Worm (Caenorhabditis elegans) whole organism, early embryonic: ENCODE results near the gene W03C9.8.

Experiments used
- B0310.2 ChIP-seq: sonication (generic microtip); optimal IDR thresholded peaks from 2 replicates; lab custom pipeline; 2016; ENCODE audit warnings: mild to moderate bottlenecking, missing genetic modification characterization, missing compliant biosample characterization
- F13C5.2 ChIP-seq: sonication (generic microtip); optimal IDR thresholded peaks from 2 replicates; lab custom pipeline; 2017; ENCODE audit warnings: mild to moderate bottlenecking, missing genetic modification characterization, inconsistent platforms, missing compliant biosample characterization
- aly-1 ChIP-seq: sonication (generic microtip); optimal IDR thresholded peaks from 2 replicates; lab custom pipeline; 2016; ENCODE audit warnings: missing genetic modification characterization, missing compliant biosample characterization
- ama-1 ChIP-seq: fragments of 150-350 bp; optimal IDR thresholded peaks from 2 replicates; lab custom pipeline; 2014
- ceh-13 ChIP-seq: fragments of 200-800 bp; sonication (Bioruptor generic); optimal IDR thresholded peaks from 2 replicates; lab custom pipeline; 2018; ENCODE audit warnings: mild to moderate bottlenecking, missing genetic modification characterization, missing compliant biosample characterization
- ceh-36 ChIP-seq: sonication (generic microtip); optimal IDR thresholded peaks from 2 replicates; lab custom pipeline; 2016; ENCODE audit warnings: missing genetic modification characterization, inconsistent platforms, missing compliant biosample characterization
- ets-7 ChIP-seq: sonication (generic microtip); optimal IDR thresholded peaks from 2 replicates; lab custom pipeline; 2016; ENCODE audit warnings: missing genotype, missing genetic modification characterization, missing compliant biosample characterization
- flt-1 ChIP-seq: fragments of 200-800 bp; sonication (Bioruptor generic); IDR thresholded peaks from 2 replicates; pipeline ENCODE4 v1.3.6; 2022; ENCODE audit warnings: missing genetic modification characterization, missing compliant biosample characterization
- hmbx-1 ChIP-seq: sonication (generic microtip); optimal IDR thresholded peaks from 2 replicates; lab custom pipeline; 2016; ENCODE audit warnings: mild to moderate bottlenecking, missing genetic modification characterization, missing compliant biosample characterization
- hmg-4 ChIP-seq: fragments of 200-800 bp; sonication (Bioruptor generic); optimal IDR thresholded peaks from 2 replicates; lab custom pipeline; 2018; ENCODE audit warnings: mild to moderate bottlenecking, missing genetic modification characterization, missing compliant biosample characterization
- hnd-1 ChIP-seq: sonication (generic microtip); optimal IDR thresholded peaks from 2 replicates; lab custom pipeline; 2016; ENCODE audit warnings: missing genetic modification characterization, missing compliant biosample characterization
- pes-1 ChIP-seq: fragments of 200-800 bp; sonication (Bioruptor generic); IDR thresholded peaks from 2 replicates; pipeline ENCODE4 v1.3.6; 2022; ENCODE audit warnings: missing genetic modification reagents, missing genetic modification characterization, missing compliant biosample characterization
- scrt-1 ChIP-seq: fragments of 200-800 bp; sonication (Bioruptor generic); IDR thresholded peaks from 2 replicates; pipeline ENCODE4 v1.3.6; 2022; ENCODE audit warnings: missing genetic modification characterization, missing compliant biosample characterization
- sea-1 ChIP-seq: fragments of 200-800 bp; sonication (Bioruptor generic); conservative IDR thresholded peaks from 2 replicates; pipeline ENCODE4 v1.3.6; 2022; ENCODE audit warnings: missing genetic modification characterization, missing compliant biosample characterization
- tbx-11 ChIP-seq: fragments of 200-800 bp; sonication (Bioruptor generic); IDR thresholded peaks from 2 replicates; pipeline ENCODE4 v1.3.6; 2022; ENCODE audit warnings: missing genetic modification characterization, missing compliant biosample characterization
- tbx-37 ChIP-seq: fragments of 200-800 bp; sonication (Bioruptor generic); conservative IDR thresholded peaks from 2 replicates; pipeline ENCODE4 v1.3.6; 2022; ENCODE audit warnings: missing genetic modification reagents, missing genetic modification characterization, missing compliant biosample characterization
- tra-4 ChIP-seq: sonication (generic microtip); optimal IDR thresholded peaks from 2 replicates; lab custom pipeline; 2017; ENCODE audit warnings: missing genetic modification characterization, missing compliant biosample characterization

Gene W03C9.8

DNA sequence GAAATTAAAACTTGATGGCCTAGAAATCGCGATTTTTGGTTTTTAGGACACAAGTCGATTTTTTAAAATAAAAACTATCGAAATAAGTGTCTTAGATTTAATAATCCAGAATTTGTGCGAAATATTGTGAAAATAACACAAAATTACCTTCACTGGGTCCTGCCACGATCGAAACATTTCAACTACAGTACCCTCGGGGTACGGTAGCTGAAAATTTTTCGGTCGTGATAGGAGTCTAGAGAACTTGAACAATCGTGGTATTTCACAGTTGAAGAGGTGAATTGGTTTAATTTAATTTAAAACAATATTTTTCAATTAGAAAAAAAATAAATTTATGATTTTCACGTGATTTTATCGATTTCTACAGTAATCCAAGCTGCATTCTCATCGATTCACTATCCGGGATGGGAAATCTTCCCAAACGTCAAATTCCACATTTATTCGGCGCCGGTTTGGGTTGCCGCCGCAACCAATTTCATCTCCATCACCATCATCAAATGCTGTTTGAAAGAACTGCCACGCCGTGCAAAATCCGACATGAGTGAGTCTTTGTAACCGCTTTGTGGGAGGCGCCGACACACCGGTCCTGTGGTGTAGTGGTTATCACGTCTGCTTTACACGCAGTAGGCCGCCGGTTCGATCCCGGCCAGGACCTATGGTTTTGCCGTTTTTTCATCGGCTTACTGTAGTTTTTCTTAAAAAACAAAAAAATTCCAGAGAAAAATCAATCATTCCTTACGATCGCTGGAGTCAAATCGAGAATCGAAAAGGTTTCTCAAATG lies 10.4 kb downstream of the W03C9.8 start:
- TF ChIP-seq hnd-1: peak; percentile 23
- peak; percentile 68 for TF ChIP-seq aly-1 (tag; lab: Kevin White, UChicago)
- TF ChIP-seq hmg-4 (GFP tag; lab: Kevin White, UChicago): peak; percentile 88
- peak; percentile 63; the same call in 1 of the 2 replicates for TF ChIP-seq sea-1 (GFP tag; lab: Robert Waterston, UW)
- TF ChIP-seq ceh-36: peak; percentile 44
- peak; percentile 81 for TF ChIP-seq pes-1 (GFP tag; lab: Robert Waterston, UW)
- TF ChIP-seq tbx-11 (GFP tag; lab: Robert Waterston, UW): peak; percentile 64; the same call in 1 of the 2 replicates
- TF ChIP-seq flt-1 (GFP tag; lab: Robert Waterston, UW): peak; percentile 76
- TF ChIP-seq tbx-37 (GFP tag; lab: Robert Waterston, UW): peak; percentile 47; the same call in 1 of the 2 replicates
- TF ChIP-seq B0310.2: no peak
- TF ChIP-seq ama-1 (lab: Kevin White, UChicago): no peak
- TF ChIP-seq ets-7 (tag; lab: Kevin White, UChicago): no peak
- TF ChIP-seq ceh-13: peak; percentile 57
- TF ChIP-seq scrt-1 (GFP tag; lab: Robert Waterston, UW): peak; percentile 69; the same call in 1 of the 2 replicates
- TF ChIP-seq F13C5.2 (tag; lab: Kevin White, UChicago): peak; percentile 87
- TF ChIP-seq tra-4 (tag; lab: Kevin White, UChicago): peak; percentile 43
- TF ChIP-seq hmbx-1: no peak

DNA sequence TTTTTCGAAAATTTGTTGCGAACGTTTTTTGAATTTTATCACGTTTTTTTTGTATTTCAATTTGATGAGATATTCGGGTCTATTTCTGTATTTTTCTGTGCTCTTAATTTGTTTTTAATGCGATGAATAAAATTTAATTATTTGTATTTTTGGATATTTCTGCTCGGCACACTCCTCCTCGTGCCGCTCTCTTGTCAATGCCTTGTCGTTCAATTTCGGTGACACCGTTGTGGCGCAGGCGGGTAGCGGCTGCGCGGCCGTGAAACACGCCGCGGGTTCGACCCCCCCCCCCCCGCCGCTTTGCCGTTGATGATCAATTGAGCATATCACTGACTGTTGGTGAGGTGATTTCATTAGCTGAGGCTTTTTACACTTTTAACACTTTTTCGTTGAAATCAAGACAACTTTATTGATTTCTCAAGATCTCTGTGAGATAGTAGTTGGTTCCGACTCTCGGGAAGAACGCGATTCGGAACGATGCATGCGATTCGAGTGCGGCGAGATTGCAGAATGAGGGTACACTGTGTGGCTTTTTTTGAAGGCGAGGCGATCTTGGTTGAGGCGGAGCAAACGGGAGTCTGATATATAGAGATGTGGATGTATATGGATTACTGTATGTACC lies 12.1 kb downstream of the W03C9.8 start:
- TF ChIP-seq ama-1 (lab: Kevin White, UChicago) (no peak), hmbx-1 (peak; percentile 96), ets-7 (tag; lab: Kevin White, UChicago) (peak; percentile 98), ceh-13 (peak; percentile 100), flt-1 (GFP tag; lab: Robert Waterston, UW) (peak; percentile 100), F13C5.2 (tag; lab: Kevin White, UChicago) (peak; percentile 100), aly-1 (tag; lab: Kevin White, UChicago) (peak; percentile 99), B0310.2 (peak; percentile 99), tbx-11 (GFP tag; lab: Robert Waterston, UW) (peak; percentile 100), hnd-1 (peak; percentile 98), scrt-1 (GFP tag; lab: Robert Waterston, UW) (peak; percentile 100), tbx-37 (GFP tag; lab: Robert Waterston, UW) (peak; percentile 100), hmg-4 (GFP tag; lab: Kevin White, UChicago) (peak; percentile 100), pes-1 (GFP tag; lab: Robert Waterston, UW) (peak; percentile 99), sea-1 (GFP tag; lab: Robert Waterston, UW) (peak; percentile 100), tra-4 (tag; lab: Kevin White, UChicago) (peak; percentile 100), ceh-36 (peak; percentile 99)

DNA sequence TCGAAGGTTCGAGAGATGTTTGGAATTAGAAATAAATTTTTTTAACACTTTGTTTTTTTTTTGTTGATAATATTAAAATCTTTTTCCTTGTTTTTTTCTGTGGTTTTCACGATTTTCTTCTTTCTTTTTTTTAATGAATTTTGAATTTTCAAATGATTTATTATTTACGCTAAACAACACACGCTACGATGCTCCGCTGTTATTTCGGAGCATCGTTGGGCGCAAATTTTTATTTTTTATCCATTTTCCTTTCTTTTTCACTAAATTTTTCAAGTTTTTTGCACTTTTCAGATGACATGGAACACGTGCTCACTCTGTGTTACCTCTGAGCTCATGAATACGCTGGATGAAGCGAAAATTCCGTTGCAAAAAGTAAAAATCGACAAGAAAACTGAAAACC lies 13.5 kb downstream of the W03C9.8 start, which contains the start of the genes W03C9.1 and W03C9.2:
TSS of gene W03C9.1 (minus strand) at position 46 of the 400 bp plus-strand sequence.
TSS of gene W03C9.2 (plus strand) at position 286 of the 400 bp plus-strand sequence.
- TF ChIP-seq ceh-13 (no peak), hmg-4 (GFP tag; lab: Kevin White, UChicago) (no peak)

DNA sequence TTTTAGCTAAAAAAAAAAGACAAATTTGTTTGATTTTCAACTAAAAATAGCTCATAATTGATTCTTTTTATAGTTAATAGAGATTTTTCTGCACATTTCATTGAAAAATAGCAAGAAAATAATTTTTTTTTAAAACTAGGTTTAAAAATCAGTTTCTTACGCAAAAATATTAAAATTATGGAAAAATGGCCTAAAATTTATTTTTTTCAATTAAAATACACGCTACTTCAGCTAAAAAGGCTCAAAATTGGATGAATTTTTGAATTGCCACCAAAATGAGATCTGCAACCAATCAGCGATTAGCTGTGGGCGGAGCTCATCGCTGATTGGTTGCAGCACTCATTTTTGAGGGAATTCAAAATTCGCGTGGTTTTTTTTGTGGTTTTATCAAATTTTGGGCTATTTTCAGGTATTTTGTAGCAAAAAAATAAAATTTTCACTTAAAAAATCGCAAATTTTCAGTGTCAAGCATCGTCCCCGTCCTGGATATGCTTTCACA lies 14.6 kb downstream of the W03C9.8 start:
- TF ChIP-seq hmg-4 (GFP tag; lab: Kevin White, UChicago) (no peak), ama-1 (lab: Kevin White, UChicago) (no peak), ceh-36 (no peak), F13C5.2 (tag; lab: Kevin White, UChicago) (no peak), ets-7 (tag; lab: Kevin White, UChicago) (no peak), pes-1 (GFP tag; lab: Robert Waterston, UW) (no peak), ceh-13 (no peak), hnd-1 (no peak), tbx-37 (GFP tag; lab: Robert Waterston, UW) (no peak), tbx-11 (GFP tag; lab: Robert Waterston, UW) (no peak), aly-1 (tag; lab: Kevin White, UChicago) (no peak)

DNA sequence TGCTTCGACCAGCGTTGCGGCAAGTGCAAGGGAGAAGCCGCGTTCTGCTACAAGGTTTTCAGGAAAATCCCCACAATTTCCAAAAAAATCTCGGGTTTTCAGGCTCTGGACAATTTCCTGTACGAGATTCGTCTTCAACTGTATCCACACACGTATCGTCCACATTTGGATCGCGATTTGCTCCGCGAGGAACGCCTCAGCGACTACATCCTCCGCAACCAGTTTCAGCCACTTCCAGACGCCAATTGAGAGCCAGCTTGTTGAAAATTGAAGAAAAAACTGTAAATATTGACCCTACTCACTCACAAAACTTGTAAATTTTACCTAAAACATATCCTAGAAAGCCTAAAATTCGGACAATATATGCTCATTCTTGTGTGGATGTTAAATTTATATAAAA lies 16.3 kb downstream of the W03C9.8 start:
- no peak for TF ChIP-seq aly-1 (tag; lab: Kevin White, UChicago)

DNA sequence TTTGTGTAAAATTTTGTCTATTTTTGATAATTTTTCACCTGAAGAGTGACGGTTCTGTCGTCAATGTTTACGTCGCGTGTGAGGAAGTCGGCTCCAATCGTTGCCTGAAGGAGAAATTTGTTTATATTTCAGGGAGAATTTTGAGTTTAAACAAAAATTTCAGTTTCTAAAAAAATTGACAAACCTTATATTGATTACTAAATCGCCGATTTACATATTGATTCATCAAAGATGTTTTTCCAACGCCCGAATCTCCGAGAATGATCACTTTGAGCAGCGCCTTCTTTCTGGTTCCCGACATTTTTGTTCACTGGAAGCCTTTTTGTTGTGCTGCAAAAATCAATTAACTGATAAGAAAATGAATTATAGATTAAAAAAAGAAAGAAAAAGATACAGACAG lies 18.0 kb downstream of the W03C9.8 start, which contains the start of gene rab-7:
TSS of gene rab-7 (minus strand) at position 330 of the 400 bp plus-strand sequence.
- no peak for TF ChIP-seq hnd-1
- no peak for TF ChIP-seq hmbx-1
- TF ChIP-seq flt-1 (GFP tag; lab: Robert Waterston, UW): no peak
- no peak for TF ChIP-seq tbx-37 (GFP tag; lab: Robert Waterston, UW)
- no peak for TF ChIP-seq tbx-11 (GFP tag; lab: Robert Waterston, UW)
- TF ChIP-seq sea-1 (GFP tag; lab: Robert Waterston, UW): no peak
- no peak for TF ChIP-seq tra-4 (tag; lab: Kevin White, UChicago)
- TF ChIP-seq B0310.2: no peak
- no peak for TF ChIP-seq scrt-1 (GFP tag; lab: Robert Waterston, UW)
- no peak for TF ChIP-seq ceh-36
- no peak for TF ChIP-seq ets-7 (tag; lab: Kevin White, UChicago)
- no peak for TF ChIP-seq pes-1 (GFP tag; lab: Robert Waterston, UW)
- no peak for TF ChIP-seq F13C5.2 (tag; lab: Kevin White, UChicago)
- no peak for TF ChIP-seq hmg-4 (GFP tag; lab: Kevin White, UChicago)
- TF ChIP-seq aly-1 (tag; lab: Kevin White, UChicago): no peak
- TF ChIP-seq ama-1 (lab: Kevin White, UChicago): no peak
- TF ChIP-seq ceh-13: no peak
